ENCODE assay signal across 5 fruit fly cellular contexts in genomic region chr3L:18672203-18672602, dm6.
TF ChIP-seq lines count a peak whose summit lies in the region.

No protein-coding gene starts in this region.

- TF ChIP-seq CTCF in whole organism, embryonic (GFP tag; optimal IDR thresholded peaks at IDR 0.05; lab: Kevin White, UChicago), result peak; percentile 30

TF ChIP-seq in whole organism, adult, 20 proteins besides CTCF, POLR2A, EP300 and RAD21 (continues in another document):
- TF ChIP-seq CG33017 (tag; optimal IDR thresholded peaks at IDR 0.05; lab: Kevin White, UChicago) (no peak), toe (GFP tag; optimal IDR thresholded peaks at IDR 0.05; lab: Kevin White, UChicago) (peak; percentile 20), Crg-1 (GFP tag; optimal IDR thresholded peaks at IDR 0.05; lab: Kevin White, UChicago) (no peak), CG7101 (tag; optimal IDR thresholded peaks at IDR 0.05; lab: Kevin White, UChicago) (peak; percentile 41), Clk (GFP tag; optimal IDR thresholded peaks at IDR 0.05; lab: Kevin White, UChicago) (no peak), kay (GFP tag; lab: Kevin White, UChicago; ENCODE audit: borderline replicate concordance) (no peak), CG12768 (GFP tag; optimal IDR thresholded peaks at IDR 0.05; lab: Kevin White, UChicago) (peak; percentile 35), cnc (optimal IDR thresholded peaks at IDR 0.05; lab: Kevin White, UChicago) (no peak), Mnt (GFP tag; optimal IDR thresholded peaks at IDR 0.05; lab: Kevin White, UChicago) (peak; percentile 83), CG1620 (GFP tag; optimal IDR thresholded peaks at IDR 0.05; lab: Kevin White, UChicago) (peak; percentile 44), tj (GFP tag; optimal IDR thresholded peaks at IDR 0.05; lab: Kevin White, UChicago) (peak; percentile 40), cic (GFP tag; optimal IDR thresholded peaks at IDR 0.05; lab: Kevin White, UChicago) (no peak), pad (GFP tag; optimal IDR thresholded peaks at IDR 0.05; lab: Kevin White, UChicago) (peak; percentile 36), bab1 (GFP tag; optimal IDR thresholded peaks at IDR 0.05; lab: Kevin White, UChicago) (peak; percentile 58), CG14711 (tag; optimal IDR thresholded peaks at IDR 0.05; lab: Kevin White, UChicago) (peak; percentile 6), ovo (GFP tag; optimal IDR thresholded peaks at IDR 0.05; lab: Kevin White, UChicago) (no peak), CG11617 (GFP tag; optimal IDR thresholded peaks at IDR 0.05; lab: Kevin White, UChicago) (peak; percentile 71), CG5204 (GFP tag; optimal IDR thresholded peaks at IDR 0.05; lab: Kevin White, UChicago) (no peak)

TF ChIP-seq in whole organism, embryonic, 481 proteins besides CTCF, POLR2A, EP300 and RAD21 (continues in another document):
- TF ChIP-seq Elba2 (GFP tag; optimal IDR thresholded peaks at IDR 0.05; lab: Kevin White, UChicago), result peak; percentile 74
- TF ChIP-seq Myb (GFP tag; optimal IDR thresholded peaks at IDR 0.05; lab: Kevin White, UChicago), result peak; percentile 40
- no peak for TF ChIP-seq sens-2 (GFP tag; IDR thresholded peaks at IDR 0.05; lab: Robert Waterston, UW)
- no peak for TF ChIP-seq CG13894 (tag; optimal IDR thresholded peaks at IDR 0.05; lab: Kevin White, UChicago)
- TF ChIP-seq Bgb (GFP tag; IDR thresholded peaks at IDR 0.05; lab: Robert Waterston, UW; ENCODE audit: partially characterized antibody), result peak; percentile 57
- peak; percentile 14 for TF ChIP-seq NfI (GFP tag; optimal IDR thresholded peaks at IDR 0.05; lab: Kevin White, UChicago)
- TF ChIP-seq Opbp (GFP tag; IDR thresholded peaks at IDR 0.05; lab: Robert Waterston, UW; ENCODE audit: partially characterized antibody), result 0 out of 3 replicates have a peak, but pooled peaks have one; percentile 31
- TF ChIP-seq CG2889 (GFP tag; IDR thresholded peaks at IDR 0.05; lab: Robert Waterston, UW), result no peak
- TF ChIP-seq sob (GFP tag; IDR thresholded peaks at IDR 0.05; lab: Robert Waterston, UW), result peak; percentile 48; the same call in 1 of the 2 replicates
- TF ChIP-seq tin (GFP tag; optimal IDR thresholded peaks at IDR 0.05; lab: Kevin White, UChicago), result no peak
- TF ChIP-seq CG4730 (GFP tag; IDR thresholded peaks at IDR 0.05; lab: Robert Waterston, UW), result no peak
- peak; percentile 56 for TF ChIP-seq Adf1 (GFP tag; IDR thresholded peaks at IDR 0.05; lab: Robert Waterston, UW)
- peak; percentile 51 for TF ChIP-seq pzg (GFP tag; optimal IDR thresholded peaks at IDR 0.05; lab: Kevin White, UChicago)
- TF ChIP-seq CG15011 (GFP tag; optimal IDR thresholded peaks at IDR 0.05; lab: Kevin White, UChicago), result no peak
- TF ChIP-seq trem (tag; optimal IDR thresholded peaks at IDR 0.05; lab: Kevin White, UChicago), result peak; percentile 55
- TF ChIP-seq CG3281 (GFP tag; optimal IDR thresholded peaks at IDR 0.05; lab: Kevin White, UChicago), result peak; percentile 47
- TF ChIP-seq CG8765 (GFP tag; IDR thresholded peaks at IDR 0.05; lab: Robert Waterston, UW), result no peak
- TF ChIP-seq Optix (GFP tag; IDR thresholded peaks at IDR 0.05; lab: Robert Waterston, UW), result no peak

TF ChIP-seq in whole organism, prepupa, 60 proteins besides CTCF, POLR2A, EP300 and RAD21 (continues in another document):
- TF ChIP-seq Gug (GFP tag; IDR thresholded peaks at IDR 0.05; lab: Robert Waterston, UW), result no peak
- TF ChIP-seq fd85E (GFP tag; optimal IDR thresholded peaks at IDR 0.05; lab: Kevin White, UChicago), result no peak
- no peak for TF ChIP-seq fd59A (GFP tag; optimal IDR thresholded peaks at IDR 0.05; lab: Kevin White, UChicago)
- no peak for TF ChIP-seq Sox15 (GFP tag; optimal IDR thresholded peaks at IDR 0.05; lab: Kevin White, UChicago)
- TF ChIP-seq Eip93F (GFP tag; optimal IDR thresholded peaks at IDR 0.05; lab: Kevin White, UChicago), result no peak
- no peak for TF ChIP-seq CG32006 (GFP tag; optimal IDR thresholded peaks at IDR 0.05; lab: Kevin White, UChicago)
- peak; percentile 35 for TF ChIP-seq CG31627 (GFP tag; optimal IDR thresholded peaks at IDR 0.05; lab: Kevin White, UChicago)
- TF ChIP-seq CG6854 (GFP tag; optimal IDR thresholded peaks at IDR 0.05; lab: Kevin White, UChicago), result no peak
- no peak for TF ChIP-seq Ets21C (GFP tag; optimal IDR thresholded peaks at IDR 0.05; lab: Kevin White, UChicago)
- TF ChIP-seq CG6163 (GFP tag; IDR thresholded peaks at IDR 0.05; lab: Robert Waterston, UW), result peak; percentile 35; the same call in 2 of the 3 replicates
- TF ChIP-seq spab (GFP tag; optimal IDR thresholded peaks at IDR 0.05; lab: Kevin White, UChicago), result no peak
- TF ChIP-seq Lpt (GFP tag; optimal IDR thresholded peaks at IDR 0.05; lab: Kevin White, UChicago), result no peak
- peak; percentile 63 for TF ChIP-seq Eip78C (GFP tag; lab: Kevin White, UChicago)
- peak; percentile 80 for TF ChIP-seq achi (GFP tag; optimal IDR thresholded peaks at IDR 0.05; lab: Kevin White, UChicago)
- TF ChIP-seq cyc (GFP tag; optimal IDR thresholded peaks at IDR 0.05; lab: Kevin White, UChicago), result peak; percentile 34
- no peak for TF ChIP-seq CG11902 (GFP tag; optimal IDR thresholded peaks at IDR 0.05; lab: Kevin White, UChicago)
- no peak for TF ChIP-seq Hr39 (GFP tag; optimal IDR thresholded peaks at IDR 0.05; lab: Kevin White, UChicago)
- no peak for TF ChIP-seq net (GFP tag; optimal IDR thresholded peaks at IDR 0.05; lab: Kevin White, UChicago)
- no peak for TF ChIP-seq CG6808 (GFP tag; optimal IDR thresholded peaks at IDR 0.05; lab: Kevin White, UChicago)
- TF ChIP-seq CG8319 (GFP tag; optimal IDR thresholded peaks at IDR 0.05; lab: Kevin White, UChicago), result no peak
- TF ChIP-seq Ets96B (tag; optimal IDR thresholded peaks at IDR 0.05; lab: Kevin White, UChicago), result no peak

TF ChIP-seq in whole organism, pupa, 21 proteins besides CTCF, POLR2A, EP300 and RAD21:
- no peak for TF ChIP-seq CG8159 (tag; optimal IDR thresholded peaks at IDR 0.05; lab: Kevin White, UChicago)
- TF ChIP-seq Pif1A (GFP tag; optimal IDR thresholded peaks at IDR 0.05; lab: Kevin White, UChicago), result no peak
- peak; percentile 49; the same call in 1 of the 3 replicates for TF ChIP-seq CG4496 (GFP tag; IDR thresholded peaks at IDR 0.05; lab: Robert Waterston, UW)
- TF ChIP-seq Snoo (tag; optimal IDR thresholded peaks at IDR 0.05; lab: Kevin White, UChicago), result peak; percentile 55
- TF ChIP-seq CG13204 (GFP tag; optimal IDR thresholded peaks at IDR 0.05; lab: Kevin White, UChicago), result no peak
- no peak for TF ChIP-seq CG14655 (GFP tag; optimal IDR thresholded peaks at IDR 0.05; lab: Kevin White, UChicago)
- TF ChIP-seq CG12605 (GFP tag; IDR thresholded peaks at IDR 0.05; lab: Robert Waterston, UW), result no peak
- peak; percentile 2 for TF ChIP-seq CG15710 (tag; optimal IDR thresholded peaks at IDR 0.05; lab: Kevin White, UChicago)
- TF ChIP-seq gl (tag; optimal IDR thresholded peaks at IDR 0.05; lab: Kevin White, UChicago), result no peak
- no peak; the same call in none of the 2 replicates for TF ChIP-seq Ets98B (GFP tag; IDR thresholded peaks at IDR 0.05; lab: Robert Waterston, UW)
- peak; percentile 26; the same call in 1 of the 3 replicates for TF ChIP-seq fd96Ca (GFP tag; IDR thresholded peaks at IDR 0.05; lab: Robert Waterston, UW)
- TF ChIP-seq Pif1B (GFP tag; optimal IDR thresholded peaks at IDR 0.05; lab: Kevin White, UChicago), result peak; percentile 17
- no peak for TF ChIP-seq CG10348 (GFP tag; IDR thresholded peaks at IDR 0.05; lab: Robert Waterston, UW)
- TF ChIP-seq CG34367 (tag; optimal IDR thresholded peaks at IDR 0.05; lab: Kevin White, UChicago), result no peak
- TF ChIP-seq EcR (GFP tag; optimal IDR thresholded peaks at IDR 0.05; lab: Kevin White, UChicago), result no peak
- TF ChIP-seq CG32121 (GFP tag; IDR thresholded peaks at IDR 0.05; lab: Robert Waterston, UW), result no peak
- no peak for TF ChIP-seq CG8301 (tag; optimal IDR thresholded peaks at IDR 0.05; lab: Kevin White, UChicago)
- no peak for TF ChIP-seq D1 (tag; optimal IDR thresholded peaks at IDR 0.05; lab: Kevin White, UChicago)
- peak; percentile 10 for TF ChIP-seq CG17806 (tag; optimal IDR thresholded peaks at IDR 0.05; lab: Kevin White, UChicago)
- TF ChIP-seq rn (GFP tag; IDR thresholded peaks at IDR 0.05; lab: Robert Waterston, UW), result no peak
- peak; percentile 3 for TF ChIP-seq CG9948 (tag; optimal IDR thresholded peaks at IDR 0.05; lab: Kevin White, UChicago)

TF ChIP-seq in whole organism, wandering third instar larva, 38 proteins besides CTCF, POLR2A, EP300 and RAD21 (continues in another document):
- TF ChIP-seq fru (GFP tag; optimal IDR thresholded peaks at IDR 0.05; lab: Kevin White, UChicago) (peak; percentile 64), sv (GFP tag; optimal IDR thresholded peaks at IDR 0.05; lab: Kevin White, UChicago) (no peak), rgr (GFP tag; optimal IDR thresholded peaks at IDR 0.05; lab: Kevin White, UChicago) (peak; percentile 77), Vsx2 (GFP tag; optimal IDR thresholded peaks at IDR 0.05; lab: Kevin White, UChicago; ENCODE audit: partially characterized antibody) (no peak), Mio (GFP tag; optimal IDR thresholded peaks at IDR 0.05; lab: Kevin White, UChicago) (no peak), GATAd (GFP tag; optimal IDR thresholded peaks at IDR 0.05; lab: Kevin White, UChicago) (no peak), foxo (GFP tag; optimal IDR thresholded peaks at IDR 0.05; lab: Kevin White, UChicago) (peak in 1 of 2 experiments; percentile 73), CG9705 (GFP tag; optimal IDR thresholded peaks at IDR 0.05; lab: Kevin White, UChicago) (peak; percentile 41), jim (GFP tag; optimal IDR thresholded peaks at IDR 0.05; lab: Kevin White, UChicago) (no peak), h (GFP tag; optimal IDR thresholded peaks at IDR 0.05; lab: Kevin White, UChicago) (peak; percentile 75), OdsH (GFP tag; optimal IDR thresholded peaks at IDR 0.05; lab: Kevin White, UChicago) (peak; percentile 63), Sp1 (GFP tag; optimal IDR thresholded peaks at IDR 0.05; lab: Kevin White, UChicago) (peak; percentile 52), Hr83 (GFP tag; optimal IDR thresholded peaks at IDR 0.05; lab: Kevin White, UChicago; ENCODE audit: poor library complexity, severe bottlenecking) (peak; percentile 58), Hr78 (GFP tag; optimal IDR thresholded peaks at IDR 0.05; lab: Kevin White, UChicago) (no peak), Rel (GFP tag; optimal IDR thresholded peaks at IDR 0.05; lab: Kevin White, UChicago) (no peak), Rel (tag; optimal IDR thresholded peaks at IDR 0.05; lab: Kevin White, UChicago) (peak; percentile 60), br (GFP tag; optimal IDR thresholded peaks at IDR 0.05; lab: Kevin White, UChicago) (peak; percentile 76), psq (GFP tag; optimal IDR thresholded peaks at IDR 0.05; lab: Kevin White, UChicago) (peak; percentile 68), dl (GFP tag; optimal IDR thresholded peaks at IDR 0.05; lab: Kevin White, UChicago; ENCODE audit: insufficient read depth in 1 of 2, partially characterized antibody in 2 of 2) (no peak), Jra (GFP tag; optimal IDR thresholded peaks at IDR 0.05; lab: Kevin White, UChicago) (peak; percentile 42), N (GFP tag; optimal IDR thresholded peaks at IDR 0.05; lab: Kevin White, UChicago) (no peak), dsf (GFP tag; optimal IDR thresholded peaks at IDR 0.05; lab: Kevin White, UChicago; ENCODE audit: borderline replicate concordance) (no peak), ey (GFP tag; optimal IDR thresholded peaks at IDR 0.05; lab: Kevin White, UChicago) (peak; percentile 53), HLH106 (tag; optimal IDR thresholded peaks at IDR 0.05; lab: Kevin White, UChicago) (peak; percentile 40)
